Fruit fly (Drosophila melanogaster): ENCODE results near the gene CG13693.

The CG13693 gene

DNA sequence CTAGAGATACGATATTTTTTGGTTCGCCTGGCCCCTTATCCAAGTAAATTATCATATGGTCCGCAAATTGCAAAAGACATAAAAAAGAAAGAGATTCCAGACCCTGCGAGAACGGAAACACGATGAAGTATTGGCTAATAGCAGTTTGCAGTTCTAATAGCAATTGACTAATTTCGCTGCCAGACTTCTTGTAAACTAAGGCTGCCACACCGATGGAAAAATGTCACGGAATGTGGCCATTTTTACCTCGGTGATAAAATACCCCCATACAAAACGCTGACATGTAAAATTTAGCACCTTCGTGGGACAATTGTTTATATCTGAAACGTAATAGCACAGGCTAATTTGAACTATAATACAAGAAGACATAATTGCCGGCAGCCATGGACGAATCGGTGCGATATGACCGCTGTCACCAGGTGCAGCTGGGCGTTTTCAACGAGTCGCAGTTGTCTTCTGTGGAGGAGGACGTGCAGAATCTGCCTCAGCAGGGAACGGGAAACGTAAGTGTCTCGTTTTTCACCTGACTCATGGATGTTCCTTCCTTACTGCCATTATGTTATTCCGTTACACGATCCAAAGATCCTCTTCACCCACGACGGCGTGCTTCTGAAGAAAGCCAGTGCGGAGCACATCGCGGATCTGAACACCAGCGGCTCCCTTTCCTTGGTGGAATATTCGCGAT is 25.0 kb upstream of the CG13693 start, which contains the start of the genes Tbc1d15-17 and CG11617 (continued):
- TF ChIP-seq Awh (GFP tag; IDR thresholded peaks at IDR 0.05): no peak
- no peak for TF ChIP-seq jumu (GFP tag; optimal IDR thresholded peaks at IDR 0.05)
- TF ChIP-seq CG3163 (GFP tag; optimal IDR thresholded peaks at IDR 0.05): no peak
- no peak for TF ChIP-seq CG11723 (GFP tag; optimal IDR thresholded peaks at IDR 0.05)
- no peak for TF ChIP-seq CG8765 (GFP tag; IDR thresholded peaks at IDR 0.05)
- TF ChIP-seq CG7357 (GFP tag; IDR thresholded peaks at IDR 0.05): no peak
- TF ChIP-seq ssp (GFP tag; IDR thresholded peaks at IDR 0.05): no peak
- TF ChIP-seq C15 (GFP tag; IDR thresholded peaks at IDR 0.05): no peak
- TF ChIP-seq az2 (GFP tag; optimal IDR thresholded peaks at IDR 0.05): no peak
- no peak for TF ChIP-seq CG7839 (tag; optimal IDR thresholded peaks at IDR 0.05)
- no peak for TF ChIP-seq salm (tag; optimal IDR thresholded peaks at IDR 0.05)
- TF ChIP-seq CG10565 (GFP tag; optimal IDR thresholded peaks at IDR 0.05): no peak
- no peak for TF ChIP-seq CG10274 (GFP tag; optimal IDR thresholded peaks at IDR 0.05)
- TF ChIP-seq HLH54F (GFP tag; optimal IDR thresholded peaks at IDR 0.05): no peak
- no peak for TF ChIP-seq CG17568 (GFP tag; optimal IDR thresholded peaks at IDR 0.05)
- TF ChIP-seq Xrp1 (GFP tag; IDR thresholded peaks at IDR 0.05): no peak
- peak; percentile 92 for TF ChIP-seq Lhr (GFP tag; optimal IDR thresholded peaks at IDR 0.05)
- no peak for TF ChIP-seq CG3726 (GFP tag; IDR thresholded peaks at IDR 0.05)
- TF ChIP-seq CkIIα-i1 (GFP tag; IDR thresholded peaks at IDR 0.05): no peak
- TF ChIP-seq maf-S (GFP tag; optimal IDR thresholded peaks at IDR 0.05): peak; percentile 16
- no peak for TF ChIP-seq CG6175 (GFP tag; IDR thresholded peaks at IDR 0.05)
- TF ChIP-seq ttk (GFP tag; IDR thresholded peaks at IDR 0.05): no peak
- TF ChIP-seq D19A (tag; optimal IDR thresholded peaks at IDR 0.05): no peak
- TF ChIP-seq CG12236 (GFP tag; optimal IDR thresholded peaks at IDR 0.05): no peak
- TF ChIP-seq Drgx (GFP tag; IDR thresholded peaks at IDR 0.05): no peak
- TF ChIP-seq row (GFP tag; IDR thresholded peaks at IDR 0.05): peak; percentile 38; the same call in 1 of the 3 replicates
- TF ChIP-seq CG4730 (GFP tag; IDR thresholded peaks at IDR 0.05): no peak
- TF ChIP-seq CG17802 (tag; optimal IDR thresholded peaks at IDR 0.05): no peak
- no peak for TF ChIP-seq aop (GFP tag; IDR thresholded peaks at IDR 0.05)
- no peak for TF ChIP-seq Ada2b (GFP tag; IDR thresholded peaks at IDR 0.05)
- no peak for TF ChIP-seq CG1024 (GFP tag; IDR thresholded peaks at IDR 0.05)
- no peak for TF ChIP-seq nau (GFP tag; optimal IDR thresholded peaks at IDR 0.05)
- no peak for TF ChIP-seq crc (GFP tag; optimal IDR thresholded peaks at IDR 0.05)
- TF ChIP-seq Oli (tag; optimal IDR thresholded peaks at IDR 0.05): no peak
- TF ChIP-seq CG32772 (GFP tag; IDR thresholded peaks at IDR 0.05): no peak
- no peak for TF ChIP-seq CG14860 (GFP tag; IDR thresholded peaks at IDR 0.05; ENCODE audit: partially characterized antibody)
- no peak for TF ChIP-seq D (optimal IDR thresholded peaks at IDR 0.05)
- TF ChIP-seq D (GFP tag; optimal IDR thresholded peaks at IDR 0.05): no peak
- TF ChIP-seq CG4820 (GFP tag; optimal IDR thresholded peaks at IDR 0.05): no peak
- no peak for TF ChIP-seq gt (GFP tag; IDR thresholded peaks at IDR 0.05)
- no peak for TF ChIP-seq onecut (GFP tag; IDR thresholded peaks at IDR 0.05)
- TF ChIP-seq CG15269 (tag; optimal IDR thresholded peaks at IDR 0.05): no peak
- no peak for TF ChIP-seq CG4328 (GFP tag; optimal IDR thresholded peaks at IDR 0.05)
- 0 out of 4 replicates have a peak, but pooled peaks have one; percentile 8 for TF ChIP-seq chinmo (GFP tag; IDR thresholded peaks at IDR 0.05; ENCODE audit: partially characterized antibody)
- TF ChIP-seq CG14965 (GFP tag; optimal IDR thresholded peaks at IDR 0.05; ENCODE audit: borderline replicate concordance): no peak
- 0 out of 3 replicates have a peak, but pooled peaks have one; percentile 20 for TF ChIP-seq vnd (GFP tag; IDR thresholded peaks at IDR 0.05; ENCODE audit: partially characterized antibody)
- no peak for TF ChIP-seq grn (GFP tag; optimal IDR thresholded peaks at IDR 0.05)
- TF ChIP-seq CG15073 (GFP tag; optimal IDR thresholded peaks at IDR 0.05): no peak
- peak; percentile 62 for TF ChIP-seq E2f2 (GFP tag; IDR thresholded peaks at IDR 0.05)
- no peak for TF ChIP-seq CG17361 (GFP tag; IDR thresholded peaks at IDR 0.05)
- TF ChIP-seq CG18764 (GFP tag; optimal IDR thresholded peaks at IDR 0.05): no peak
- TF ChIP-seq tna (GFP tag; IDR thresholded peaks at IDR 0.05; ENCODE audit: partially characterized antibody): no peak

All from whole organism, embryonic.